Worm (Caenorhabditis elegans): ENCODE measurements around the gene F59B2.12.
A peak's percentile ranks its signal among the peaks of the same experiment; 100 is the strongest.

Gene F59B2.12

ce11 chrIII:8971255-8972020 is 46.0 kb upstream of the F59B2.12 start, which contains the start of the genes eif-3.D and R08D7.4 (continued):
- peak; percentile 52 for TF ChIP-seq lin-14 (GFP tag; optimal IDR thresholded peaks at IDR 0.05)
- TF ChIP-seq mep-1 (tag; optimal IDR thresholded peaks at IDR 0.05) = peak; percentile 85
- peak; percentile 17 for TF ChIP-seq nhr-77 (tag; optimal IDR thresholded peaks at IDR 0.05)
- TF ChIP-seq C16A3.4 (tag; optimal IDR thresholded peaks at IDR 0.05) = peak; percentile 63
- TF ChIP-seq dsc-1 (tag; optimal IDR thresholded peaks at IDR 0.05) = peak; percentile 60
- TF ChIP-seq irx-1 (tag; optimal IDR thresholded peaks at IDR 0.05) = peak; percentile 64
- TF ChIP-seq ceh-82 (tag; optimal IDR thresholded peaks at IDR 0.05) = peak; percentile 43 to 59 (median 53)
- TF ChIP-seq lsy-2 (tag; optimal IDR thresholded peaks at IDR 0.05) = peak; percentile 77 to 86
- TF ChIP-seq C04F5.9 (tag; optimal IDR thresholded peaks at IDR 0.05) = peak; percentile 70
- TF ChIP-seq fkh-4 (tag; optimal IDR thresholded peaks at IDR 0.05; ENCODE audit: borderline replicate concordance) = peak; percentile 5
- TF ChIP-seq pqm-1 (tag; optimal IDR thresholded peaks at IDR 0.05) = no peak
- TF ChIP-seq lin-13 (GFP tag; optimal IDR thresholded peaks at IDR 0.05) = peak; percentile 57
- TF ChIP-seq efl-1 (optimal IDR thresholded peaks at IDR 0.05) = peak; percentile 67 to 78
- peak; percentile 69 to 96 for TF ChIP-seq efl-1 (GFP tag; optimal IDR thresholded peaks at IDR 0.05 in 1 of 2)
- peak; percentile 61 for TF ChIP-seq unc-130 (tag; optimal IDR thresholded peaks at IDR 0.05)
- peak; percentile 77 for TF ChIP-seq snu-23 (GFP tag; optimal IDR thresholded peaks at IDR 0.05)
- peak; percentile 47 for TF ChIP-seq lir-3 (tag; optimal IDR thresholded peaks at IDR 0.05; ENCODE audit: poor library complexity)
- peak; percentile 75 for TF ChIP-seq swsn-7 (tag; optimal IDR thresholded peaks at IDR 0.05)

- TF ChIP-seq efl-3 (GFP tag; optimal IDR thresholded peaks at IDR 0.05) = no peak
- no peak for TF ChIP-seq lin-35 (GFP tag; optimal IDR thresholded peaks at IDR 0.05)
- no peak for TF ChIP-seq elt-2 (tag; optimal IDR thresholded peaks at IDR 0.05)
- TF ChIP-seq efl-1 (optimal IDR thresholded peaks at IDR 0.05) = no peak
- TF ChIP-seq efl-1 (GFP tag; optimal IDR thresholded peaks at IDR 0.05 in 1 of 2) = peak in 1 of 2 experiments; percentile 55
- peak; percentile 56 for TF ChIP-seq lin-14 (GFP tag; optimal IDR thresholded peaks at IDR 0.05)
- TF ChIP-seq swsn-7 (tag; optimal IDR thresholded peaks at IDR 0.05) = no peak
- TF ChIP-seq fkh-10 (GFP tag; optimal IDR thresholded peaks at IDR 0.05) = peak; percentile 24
- no peak for TF ChIP-seq alr-1 (tag; optimal IDR thresholded peaks at IDR 0.05; ENCODE audit: borderline replicate concordance)
Observed at ce11 chrIII:8973163-8973562, 44.2 kb upstream of the F59B2.12 start.

ce11 chrIII:8973826-8974225 is 43.6 kb upstream of the F59B2.12 start, which contains the start of gene R08D7.5:
Gene R08D7.5, plus strand, starts transcription at chrIII:8974126.
- TF ChIP-seq nhr-76 (tag; optimal IDR thresholded peaks at IDR 0.05) = no peak
- TF ChIP-seq hpl-2 (GFP tag; optimal IDR thresholded peaks at IDR 0.05) = no peak
- TF ChIP-seq unc-130 (tag; optimal IDR thresholded peaks at IDR 0.05) = no peak
- no peak for TF ChIP-seq pax-3 (tag; optimal IDR thresholded peaks at IDR 0.05)

- TF ChIP-seq grh-1 (GFP tag; IDR thresholded peaks at IDR 0.05) = no peak
- peak; percentile 28 for TF ChIP-seq blmp-1 (tag; optimal IDR thresholded peaks at IDR 0.05)
- TF ChIP-seq nhr-71 (tag; optimal IDR thresholded peaks at IDR 0.05) = peak; percentile 19
Observed at ce11 chrIII:8974835-8975234, 42.6 kb upstream of the F59B2.12 start.

- TF ChIP-seq lin-13 (GFP tag; optimal IDR thresholded peaks at IDR 0.05) = no peak
- TF ChIP-seq pax-3 (tag; optimal IDR thresholded peaks at IDR 0.05) = no peak
- TF ChIP-seq efl-1 (optimal IDR thresholded peaks at IDR 0.05) = no peak
- TF ChIP-seq efl-1 (GFP tag; optimal IDR thresholded peaks at IDR 0.05 in 1 of 2) = peak in 1 of 2 experiments; percentile 75
- TF ChIP-seq fkh-10 (GFP tag; optimal IDR thresholded peaks at IDR 0.05) = no peak
- TF ChIP-seq C04F5.9 (tag; optimal IDR thresholded peaks at IDR 0.05) = no peak
- no peak for TF ChIP-seq nhr-12 (tag; optimal IDR thresholded peaks at IDR 0.05)
- no peak for TF ChIP-seq efl-3 (GFP tag; optimal IDR thresholded peaks at IDR 0.05)
- TF ChIP-seq F16B12.6 (tag; optimal IDR thresholded peaks at IDR 0.05) = no peak
- peak; percentile 18 for TF ChIP-seq skn-1 (tag; optimal IDR thresholded peaks at IDR 0.05)
- no peak for TF ChIP-seq ceh-63 (GFP tag; optimal IDR thresholded peaks at IDR 0.05)
- TF ChIP-seq pqm-1 (tag; optimal IDR thresholded peaks at IDR 0.05) = no peak
- no peak for TF ChIP-seq nhr-19 (GFP tag; conservative IDR thresholded peaks at IDR 0.05)
- peak; percentile 61 for TF ChIP-seq nhr-71 (tag; optimal IDR thresholded peaks at IDR 0.05)
- no peak for TF ChIP-seq unc-130 (tag; optimal IDR thresholded peaks at IDR 0.05)
- no peak for TF ChIP-seq zip-4 (GFP tag; optimal IDR thresholded peaks at IDR 0.05)
- no peak for TF ChIP-seq ets-5 (GFP tag; IDR thresholded peaks at IDR 0.05)
- no peak for TF ChIP-seq nhr-237 (tag; optimal IDR thresholded peaks at IDR 0.05)
- peak; percentile 47 for TF ChIP-seq lin-14 (GFP tag; optimal IDR thresholded peaks at IDR 0.05)
- TF ChIP-seq mep-1 (tag; optimal IDR thresholded peaks at IDR 0.05) = peak; percentile 13
- no peak for TF ChIP-seq tlp-1 (tag; optimal IDR thresholded peaks at IDR 0.05)
- no peak for TF ChIP-seq hlh-4 (tag; optimal IDR thresholded peaks at IDR 0.05)
- no peak for TF ChIP-seq jun-1 (tag; optimal IDR thresholded peaks at IDR 0.05)
Observed at ce11 chrIII:8978512-8979352, 38.7 kb upstream of the F59B2.12 start.
